Fruit fly (Drosophila melanogaster) whole organism, embryonic: ENCODE measurements around the gene aralar1.

ENCODE experiments used
- Abd-B ChIP-seq: fragments of 200-800 bp; sonication (Bioruptor generic); optimal IDR thresholded peaks from 2 replicates; lab custom pipeline; 2018; ENCODE audit warnings: missing biosample characterization, mild to moderate bottlenecking, missing genetic modification characterization, moderate library complexity
- Adf1 ChIP-seq: fragments of 200-800 bp; sonication (Bioruptor generic); IDR thresholded peaks from 2 replicates; pipeline ENCODE4 v1.3.6; 2022; ENCODE audit warnings: missing biosample characterization, missing genetic modification characterization
- Atf-2 ChIP-seq: fragments of 200-800 bp; sonication (Bioruptor generic); optimal IDR thresholded peaks from 2 replicates; lab custom pipeline; 2016; ENCODE audit warnings: missing biosample characterization, missing genetic modification characterization
- Bteb2 ChIP-seq: fragments of 200-800 bp; sonication (Bioruptor generic); optimal IDR thresholded peaks from 2 replicates; lab custom pipeline; 2016; ENCODE audit warnings: missing biosample characterization, missing genetic modification characterization
- CG1024 ChIP-seq: fragments of 200-800 bp; sonication (Bioruptor generic); IDR thresholded peaks from 2 replicates; pipeline ENCODE4 v1.3.6; 2022; ENCODE audit warnings: missing biosample characterization, missing genetic modification characterization
- CG11695 ChIP-seq: fragments of 200-800 bp; sonication (Bioruptor generic); IDR thresholded peaks from 3 replicates; pipeline ENCODE4 v1.3.6; 2022; ENCODE audit warnings: missing biosample characterization, missing genetic modification characterization
- CG14710 ChIP-seq: fragments of 200-800 bp; sonication (Bioruptor generic); optimal IDR thresholded peaks from 3 replicates; lab custom pipeline; 2019; ENCODE audit warnings: missing biosample characterization, mild to moderate bottlenecking, missing genetic modification characterization, moderate library complexity
- CG16779 ChIP-seq: fragments of 200-800 bp; sonication (Bioruptor generic); IDR thresholded peaks from 2 replicates; pipeline ENCODE4 v1.3.6; 2022; ENCODE audit warnings: missing biosample characterization, missing genetic modification characterization
- CG17328 ChIP-seq: fragments of 200-800 bp; sonication (Bioruptor generic); IDR thresholded peaks from 2 replicates; pipeline ENCODE4 v1.3.6; 2022; ENCODE audit warnings: missing biosample characterization, missing genetic modification characterization
- CG17612 ChIP-seq: fragments of 200-800 bp; sonication (Bioruptor generic); IDR thresholded peaks from 2 replicates; pipeline ENCODE4 v1.3.6; 2022; ENCODE audit warnings: missing biosample characterization, missing genetic modification characterization
- CG17802 ChIP-seq: fragments of 200-800 bp; sonication (Bioruptor generic); optimal IDR thresholded peaks from 2 replicates; lab custom pipeline; 2018; ENCODE audit warnings: missing biosample characterization, mild to moderate bottlenecking, missing genetic modification characterization, moderate library complexity
- CG30403 ChIP-seq: fragments of 200-800 bp; sonication (Bioruptor generic); optimal IDR thresholded peaks from 3 replicates; lab custom pipeline; 2016; ENCODE audit warnings: missing biosample characterization, missing genetic modification characterization
- CG5245 ChIP-seq: fragments of 200-800 bp; sonication (Bioruptor generic); optimal IDR thresholded peaks from 3 replicates; lab custom pipeline; 2016; ENCODE audit warnings: missing biosample characterization, missing genetic modification characterization
- CG6683 ChIP-seq: fragments of 200-800 bp; sonication (Bioruptor generic); optimal IDR thresholded peaks from 2 replicates; lab custom pipeline; 2017; ENCODE audit warnings: missing biosample characterization, mild to moderate bottlenecking, missing genetic modification characterization, missing genetic modification reagents
- CG9215 ChIP-seq: fragments of 200-800 bp; sonication (Bioruptor generic); IDR thresholded peaks from 2 replicates; pipeline ENCODE4 v1.3.6; 2022; ENCODE audit warnings: missing biosample characterization, missing genetic modification characterization
- CG9609 ChIP-seq: fragments of 200-800 bp; sonication (Bioruptor generic); optimal IDR thresholded peaks from 3 replicates; lab custom pipeline; 2016; ENCODE audit warnings: missing biosample characterization, missing genetic modification characterization
- Dip3 ChIP-seq: fragments of 200-800 bp; sonication (Bioruptor generic); optimal IDR thresholded peaks from 3 replicates; lab custom pipeline; 2016; ENCODE audit warnings: missing biosample characterization, missing genetic modification characterization
- Doc3 ChIP-seq: fragments of 200-800 bp; sonication (Bioruptor generic); IDR thresholded peaks from 3 replicates; pipeline ENCODE4 v1.3.6; 2022; ENCODE audit warnings: missing biosample characterization, missing genetic modification characterization; ENCODE audit not compliant: partially characterized antibody
- Ets65A ChIP-seq: fragments of 200-800 bp; sonication (Bioruptor generic); peaks from one replicate; lab custom pipeline; 2016; ENCODE audit warnings: missing biosample characterization, missing genetic modification characterization
- H15 ChIP-seq: fragments of 200-800 bp; sonication (Bioruptor generic); IDR thresholded peaks from 3 replicates; pipeline ENCODE4 v1.3.6; 2022; ENCODE audit warnings: missing biosample characterization, missing genetic modification characterization
- H2.0 ChIP-seq: fragments of 200-800 bp; sonication (Bioruptor generic); IDR thresholded peaks from 2 replicates; pipeline ENCODE4 v1.3.6; 2022; ENCODE audit warnings: missing biosample characterization, missing genetic modification characterization
- Hr39 ChIP-seq: fragments of >200 bp; optimal IDR thresholded peaks from 2 replicates; lab custom pipeline; 2017
- Hr51 ChIP-seq, 2 experiments: fragments of 200-800 bp; sonication (Bioruptor generic); optimal IDR thresholded peaks; 2 replicates in 1 of 2; 3 replicates in 1 of 2; lab custom pipeline; 2016 to 2018; ENCODE audit warnings: missing biosample characterization in 2 of 2, missing genetic modification characterization in 2 of 2, mild to moderate bottlenecking in 1 of 2, moderate library complexity in 1 of 2
- Jarid2 ChIP-seq: fragments of 200-800 bp; sonication (Bioruptor generic); optimal IDR thresholded peaks from 3 replicates; lab custom pipeline; 2017; ENCODE audit warnings: mild to moderate bottlenecking, missing biosample characterization, missing genetic modification reagents, missing genetic modification characterization
- Poxn ChIP-seq: fragments of 200-800 bp; sonication (Bioruptor generic); IDR thresholded peaks from 2 replicates; pipeline ENCODE4 v1.3.6; 2022; ENCODE audit warnings: missing biosample characterization, missing genetic modification characterization
- Sox100B ChIP-seq: fragments of 200-800 bp; sonication (Bioruptor generic); optimal IDR thresholded peaks from 3 replicates; lab custom pipeline; 2018; ENCODE audit warnings: missing biosample characterization, mild to moderate bottlenecking, missing genetic modification characterization
- Vsx1 ChIP-seq: fragments of 200-800 bp; sonication (Bioruptor generic); optimal IDR thresholded peaks from 2 replicates; lab custom pipeline; 2017; ENCODE audit warnings: missing biosample characterization, mild to moderate bottlenecking, missing genetic modification characterization, missing genetic modification reagents
- amos ChIP-seq: fragments of 200-800 bp; sonication (Bioruptor generic); IDR thresholded peaks from 2 replicates; pipeline ENCODE4 v1.3.6; 2022; ENCODE audit warnings: missing biosample characterization, missing genetic modification characterization; ENCODE audit not compliant: partially characterized antibody
- ato ChIP-seq: fragments of 200-800 bp; sonication (Bioruptor generic); IDR thresholded peaks from 2 replicates; pipeline ENCODE4 v1.3.6; 2022; ENCODE audit warnings: missing biosample characterization, missing genetic modification characterization; ENCODE audit not compliant: partially characterized antibody
- bigmax ChIP-seq: fragments of 200-800 bp; sonication (Bioruptor generic); optimal IDR thresholded peaks from 2 replicates; lab custom pipeline; 2018; ENCODE audit warnings: missing biosample characterization, mild to moderate bottlenecking, missing genetic modification characterization
- btn ChIP-seq: fragments of 200-800 bp; sonication (Bioruptor generic); optimal IDR thresholded peaks from 2 replicates; lab custom pipeline; 2016; ENCODE audit warnings: missing biosample characterization, missing genetic modification characterization
- crc ChIP-seq: fragments of 200-800 bp; sonication (Bioruptor generic); optimal IDR thresholded peaks from 2 replicates; lab custom pipeline; 2016; ENCODE audit warnings: missing biosample characterization, missing genetic modification characterization
- crp ChIP-seq, 2 experiments: fragments of 200-800 bp; sonication (Bioruptor generic); optimal IDR thresholded peaks; 2 replicates in 1 of 2; 3 replicates in 1 of 2; lab custom pipeline; 2017; ENCODE audit warnings: missing biosample characterization in 2 of 2, missing genetic modification characterization in 2 of 2, mild to moderate bottlenecking in 1 of 2, moderate library complexity in 1 of 2
- cwo ChIP-seq: fragments of 200-800 bp; sonication (Bioruptor generic); optimal IDR thresholded peaks from 3 replicates; lab custom pipeline; 2017; ENCODE audit warnings: missing biosample characterization, missing genetic modification characterization, mild to moderate bottlenecking, moderate library complexity, missing genetic modification reagents
- da ChIP-seq: fragments of 200-800 bp; sonication (Bioruptor generic); optimal IDR thresholded peaks from 2 replicates; lab custom pipeline; 2016; ENCODE audit warnings: missing biosample characterization, missing genetic modification characterization
- disco-r ChIP-seq: fragments of 200-800 bp; sonication (Bioruptor generic); optimal IDR thresholded peaks from 2 replicates; lab custom pipeline; 2016; ENCODE audit warnings: missing biosample characterization, missing genetic modification characterization
- en ChIP-seq: fragments of 200-800 bp; sonication (Bioruptor generic); optimal IDR thresholded peaks from 2 replicates; lab custom pipeline; 2016; ENCODE audit warnings: missing biosample characterization, missing genetic modification characterization
- eve ChIP-seq, 2 experiments: fragments of >200 bp; optimal IDR thresholded peaks; 2 replicates each; lab custom pipeline; 2017; ENCODE audit warnings: missing biosample characterization in 2 of 2, missing genetic modification characterization in 2 of 2
- ftz-f1 ChIP-seq: fragments of 200-800 bp; sonication (Bioruptor generic); optimal IDR thresholded peaks from 2 replicates; lab custom pipeline; 2016; ENCODE audit warnings: missing biosample characterization, missing genetic modification characterization
- grn ChIP-seq: fragments of 200-800 bp; sonication (Bioruptor generic); optimal IDR thresholded peaks from 3 replicates; lab custom pipeline; 2017; ENCODE audit warnings: missing biosample characterization, missing genetic modification characterization
- gsb-n ChIP-seq: fragments of 200-800 bp; sonication (Bioruptor generic); optimal IDR thresholded peaks from 3 replicates; lab custom pipeline; 2018; ENCODE audit warnings: missing biosample characterization, mild to moderate bottlenecking, missing genetic modification characterization
- gt ChIP-seq: fragments of 200-800 bp; sonication (Bioruptor generic); IDR thresholded peaks from 2 replicates; pipeline ENCODE4 v1.3.6; 2022; ENCODE audit warnings: missing biosample characterization, missing genetic modification characterization
- her ChIP-seq: fragments of 200-800 bp; sonication (Bioruptor generic); optimal IDR thresholded peaks from 2 replicates; lab custom pipeline; 2016; ENCODE audit warnings: missing biosample characterization, missing genetic modification characterization
- kah ChIP-seq: fragments of 200-800 bp; sonication (Bioruptor generic); optimal IDR thresholded peaks from 2 replicates; lab custom pipeline; 2018; ENCODE audit warnings: missing biosample characterization, mild to moderate bottlenecking, missing genetic modification characterization
- lilli ChIP-seq: fragments of 200-800 bp; sonication (Bioruptor generic); optimal IDR thresholded peaks from 3 replicates; lab custom pipeline; 2016; ENCODE audit warnings: missing biosample characterization, missing genetic modification characterization
- pzg ChIP-seq: fragments of 200-800 bp; sonication (Bioruptor generic); optimal IDR thresholded peaks from 3 replicates; lab custom pipeline; 2018; ENCODE audit warnings: missing biosample characterization, mild to moderate bottlenecking, missing genetic modification characterization, moderate library complexity
- sim ChIP-seq: fragments of 200-800 bp; sonication (Bioruptor generic); IDR thresholded peaks from 2 replicates; pipeline ENCODE4 v1.3.6; 2022; ENCODE audit warnings: missing biosample characterization, missing genetic modification characterization
- sob ChIP-seq: fragments of 200-800 bp; sonication (Bioruptor generic); IDR thresholded peaks from 2 replicates; pipeline ENCODE4 v1.3.6; 2022; ENCODE audit warnings: missing biosample characterization, missing genetic modification characterization
- sug ChIP-seq: fragments of 200-800 bp; optimal IDR thresholded peaks from 2 replicates; lab custom pipeline; 2019; ENCODE audit warnings: missing biosample characterization, mild to moderate bottlenecking, missing genetic modification characterization, moderate library complexity
- tin ChIP-seq: fragments of 200-800 bp; sonication (Bioruptor generic); optimal IDR thresholded peaks from 3 replicates; lab custom pipeline; 2016; ENCODE audit warnings: missing biosample characterization, missing genetic modification characterization
- vnd ChIP-seq: fragments of 200-800 bp; sonication (Bioruptor generic); IDR thresholded peaks from 3 replicates; pipeline ENCODE4 v1.3.6; 2022; ENCODE audit warnings: missing biosample characterization, missing genetic modification characterization; ENCODE audit not compliant: partially characterized antibody
- zen ChIP-seq: fragments of 200-800 bp; sonication (Bioruptor generic); optimal IDR thresholded peaks from 3 replicates; lab custom pipeline; 2018; ENCODE audit warnings: missing biosample characterization, mild to moderate bottlenecking, missing genetic modification characterization, moderate library complexity

Gene aralar1

DNA sequence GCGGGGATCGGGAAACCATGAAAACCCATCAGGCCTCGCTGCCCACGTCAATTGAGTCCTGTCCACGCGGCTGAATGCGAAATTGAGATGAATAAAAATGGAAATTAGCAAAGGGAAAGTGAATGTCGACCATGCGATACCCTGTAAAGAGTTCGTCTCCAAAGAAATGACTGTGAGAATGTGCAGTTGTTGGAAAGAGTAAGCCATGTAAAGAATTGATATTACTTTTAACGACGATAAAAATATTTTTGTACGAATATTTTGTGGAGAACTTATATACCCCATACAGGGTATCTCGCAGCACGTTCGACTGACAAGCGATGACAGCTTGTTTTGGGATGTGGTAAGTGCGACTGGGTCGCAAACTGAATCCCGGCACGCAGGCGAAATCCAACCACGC, 45.5 kb upstream of the aralar1 start (continued):
- TF ChIP-seq sim (GFP tag; lab: Robert Waterston, UW) (no peak), H15 (GFP tag; lab: Robert Waterston, UW) (no peak), crp (GFP tag; optimal IDR thresholded peaks at IDR 0.05; lab: Kevin White, UChicago) (no peak), H2.0 (no peak), Atf-2 (no peak), CG14710 (no peak), CG17802 (no peak), grn (GFP tag; lab: Kevin White, UChicago) (no peak), Bteb2 (GFP tag; lab: Kevin White, UChicago) (peak; percentile 10), CG6683 (GFP tag; lab: Kevin White, UChicago) (no peak), ato (GFP tag; lab: Robert Waterston, UW) (no peak), CG5245 (GFP tag; lab: Kevin White, UChicago) (peak; percentile 6), en (GFP tag; lab: Kevin White, UChicago) (no peak), da (GFP tag; lab: Kevin White, UChicago) (no peak), CG16779 (GFP tag; lab: Robert Waterston, UW) (no peak), cwo (no peak), Sox100B (GFP tag; lab: Kevin White, UChicago) (no peak), crc (GFP tag; lab: Kevin White, UChicago) (no peak), zen (tag; lab: Kevin White, UChicago) (peak; percentile 77), Dip3 (GFP tag; lab: Kevin White, UChicago) (peak; percentile 7), CG9215 (GFP tag; lab: Robert Waterston, UW) (peak; percentile 12; the same call in 1 of the 2 replicates), gsb-n (tag; lab: Kevin White, UChicago) (no peak), ftz-f1 (GFP tag; lab: Kevin White, UChicago) (no peak), kah (GFP tag; lab: Kevin White, UChicago) (no peak), Jarid2 (GFP tag; lab: Kevin White, UChicago) (no peak), lilli (GFP tag; lab: Kevin White, UChicago) (no peak), Adf1 (GFP tag; lab: Robert Waterston, UW) (no peak), Ets65A (GFP tag; lab: Kevin White, UChicago) (peak; percentile 93), CG30403 (peak; percentile 44), amos (GFP tag; lab: Robert Waterston, UW) (no peak), tin (GFP tag; lab: Kevin White, UChicago) (no peak), disco-r (GFP tag; lab: Kevin White, UChicago) (no peak), CG9609 (GFP tag; lab: Kevin White, UChicago) (peak; percentile 15), vnd (no peak), CG1024 (GFP tag; lab: Robert Waterston, UW) (0 out of 2 replicates have a peak, but pooled peaks have one; percentile 9), bigmax (GFP tag; lab: Kevin White, UChicago) (no peak), Hr39 (lab: Kevin White, UChicago) (no peak), btn (GFP tag; lab: Kevin White, UChicago) (no peak), CG11695 (0 out of 3 replicates have a peak, but pooled peaks have one; percentile 49), Doc3 (GFP tag; lab: Robert Waterston, UW) (no peak), eve (GFP tag; optimal IDR thresholded peaks at IDR 0.05; lab: Kevin White, UChicago) (no peak), CG17612 (GFP tag; lab: Robert Waterston, UW) (no peak), sug (no peak), pzg (GFP tag; lab: Kevin White, UChicago) (no peak), her (GFP tag; lab: Kevin White, UChicago) (no peak), Vsx1 (GFP tag; lab: Kevin White, UChicago) (no peak), gt (no peak), sob (peak; percentile 65; the same call in 1 of the 2 replicates), Poxn (GFP tag; lab: Robert Waterston, UW) (no peak), CG17328 (peak; percentile 58), Abd-B (GFP tag; lab: Kevin White, UChicago) (no peak), Hr51 (GFP tag; optimal IDR thresholded peaks at IDR 0.05; lab: Kevin White, UChicago) (no peak)
